Fruit fly (Drosophila melanogaster) whole organism, pupa: Measurements from ENCODE around the gene pyx.
A peak's percentile ranks its signal among the peaks of the same experiment; 100 is the strongest.

ENCODE experiments used
- CG10348 ChIP-seq: fragments of 200-800 bp; sonication (Bioruptor generic); IDR thresholded peaks from 2 replicates; pipeline ENCODE4 v1.3.6; 2022; ENCODE audit warnings: missing biosample characterization, missing genetic modification characterization
- CG12605 ChIP-seq: fragments of 200-800 bp; sonication (Bioruptor generic); IDR thresholded peaks from 2 replicates; pipeline ENCODE4 v1.3.6; 2022; ENCODE audit warnings: missing biosample characterization, missing genetic modification characterization
- CG13204 ChIP-seq: fragments of 200-800 bp; sonication (Bioruptor generic); optimal IDR thresholded peaks from 2 replicates; lab custom pipeline; 2018; ENCODE audit warnings: missing biosample characterization, mild to moderate bottlenecking, missing genetic modification characterization, moderate library complexity
- CG14655 ChIP-seq: fragments of 200-800 bp; sonication (Bioruptor generic); optimal IDR thresholded peaks from 3 replicates; lab custom pipeline; 2017; ENCODE audit warnings: mild to moderate bottlenecking, missing biosample characterization, missing genetic modification reagents, missing genetic modification characterization
- CG15710 ChIP-seq: fragments of 200-800 bp; sonication (Bioruptor generic); optimal IDR thresholded peaks from 2 replicates; lab custom pipeline; 2018; ENCODE audit warnings: missing biosample characterization, mild to moderate bottlenecking, missing genetic modification characterization, moderate library complexity
- CG17806 ChIP-seq: fragments of 200-800 bp; sonication (Bioruptor generic); optimal IDR thresholded peaks from 2 replicates; lab custom pipeline; 2018; ENCODE audit warnings: missing biosample characterization, mild to moderate bottlenecking, missing genetic modification characterization, moderate library complexity
- CG32121 ChIP-seq: fragments of 200-800 bp; sonication (Bioruptor generic); IDR thresholded peaks from 2 replicates; pipeline ENCODE4 v1.3.6; 2022; ENCODE audit warnings: missing biosample characterization, missing genetic modification characterization
- CG34367 ChIP-seq: fragments of 200-800 bp; sonication (Bioruptor generic); optimal IDR thresholded peaks from 2 replicates; lab custom pipeline; 2018; ENCODE audit warnings: missing biosample characterization, mild to moderate bottlenecking, missing genetic modification characterization
- CG4496 ChIP-seq: fragments of 200-800 bp; sonication (Bioruptor generic); IDR thresholded peaks from 3 replicates; pipeline ENCODE4 v1.3.6; 2022; ENCODE audit warnings: missing biosample characterization, missing genetic modification characterization
- CG8159 ChIP-seq: fragments of 200-800 bp; sonication (Bioruptor generic); optimal IDR thresholded peaks from 3 replicates; lab custom pipeline; 2018; ENCODE audit warnings: missing biosample characterization, mild to moderate bottlenecking, missing genetic modification characterization, moderate library complexity
- CG8301 ChIP-seq: fragments of 200-800 bp; sonication (Bioruptor generic); optimal IDR thresholded peaks from 2 replicates; lab custom pipeline; 2018; ENCODE audit warnings: missing biosample characterization, mild to moderate bottlenecking, missing genetic modification characterization
- CG9948 ChIP-seq: fragments of 200-800 bp; sonication (Bioruptor generic); optimal IDR thresholded peaks from 2 replicates; lab custom pipeline; 2018; ENCODE audit warnings: missing biosample characterization, mild to moderate bottlenecking, missing genetic modification characterization, moderate library complexity
- D1 ChIP-seq: fragments of 200-800 bp; sonication (Bioruptor generic); optimal IDR thresholded peaks from 2 replicates; lab custom pipeline; 2018; ENCODE audit warnings: missing biosample characterization, mild to moderate bottlenecking, missing genetic modification characterization, moderate library complexity
- EcR ChIP-seq: fragments of 200-800 bp; sonication (Bioruptor generic); optimal IDR thresholded peaks from 3 replicates; lab custom pipeline; 2019; ENCODE audit warnings: missing biosample characterization, missing genetic modification characterization, mild to moderate bottlenecking, moderate library complexity, missing genetic modification reagents
- Ets98B ChIP-seq: fragments of 200-800 bp; sonication (Bioruptor generic); IDR thresholded peaks from 2 replicates; pipeline ENCODE4 v1.3.6; 2022; ENCODE audit warnings: missing biosample characterization, missing genetic modification characterization
- Pif1A ChIP-seq: fragments of 200-800 bp; sonication (Bioruptor generic); optimal IDR thresholded peaks from 3 replicates; lab custom pipeline; 2016; ENCODE audit warnings: missing biosample characterization, missing genetic modification characterization
- Pif1B ChIP-seq: fragments of 200-800 bp; sonication (Bioruptor generic); optimal IDR thresholded peaks from 3 replicates; lab custom pipeline; 2016; ENCODE audit warnings: missing biosample characterization, missing genetic modification characterization
- Snoo ChIP-seq: fragments of 200-800 bp; sonication (Bioruptor generic); optimal IDR thresholded peaks from 3 replicates; lab custom pipeline; 2017; ENCODE audit warnings: missing biosample characterization, mild to moderate bottlenecking, missing genetic modification characterization, inconsistent platforms
- fd96Ca ChIP-seq: fragments of 200-800 bp; sonication (Bioruptor generic); IDR thresholded peaks from 3 replicates; pipeline ENCODE4 v1.3.6; 2022; ENCODE audit warnings: missing biosample characterization, missing genetic modification characterization
- gl ChIP-seq: fragments of 200-800 bp; sonication (Bioruptor generic); optimal IDR thresholded peaks from 2 replicates; lab custom pipeline; 2018; ENCODE audit warnings: missing biosample characterization, mild to moderate bottlenecking, missing genetic modification characterization
- rn ChIP-seq: fragments of 200-800 bp; sonication (Bioruptor generic); IDR thresholded peaks from 2 replicates; pipeline ENCODE4 v1.3.6; 2022; ENCODE audit warnings: missing biosample characterization, missing genetic modification characterization

The pyx gene

dm6 chr3L:257618-258475 is 35.0 kb upstream of the pyx start, which contains the start of the genes DIP2 and wac:
DIP2 (minus strand) TSS chr3L:257954.
wac (plus strand) TSS chr3L:258176.
- TF ChIP-seq D1 (tag; lab: Kevin White, UChicago) (no peak), CG13204 (GFP tag; lab: Kevin White, UChicago) (no peak), EcR (peak; percentile 55), CG32121 (no peak), gl (tag; lab: Kevin White, UChicago) (no peak), CG14655 (no peak), rn (peak; percentile 40; the same call in 1 of the 2 replicates), CG10348 (no peak), CG9948 (tag; lab: Kevin White, UChicago) (no peak), CG17806 (tag; lab: Kevin White, UChicago) (peak; percentile 22), Ets98B (GFP tag; lab: Robert Waterston, UW) (peak; percentile 46), Pif1B (GFP tag; lab: Kevin White, UChicago) (no peak), CG8159 (tag; lab: Kevin White, UChicago) (no peak), Snoo (tag; lab: Kevin White, UChicago) (peak; percentile 39), CG4496 (GFP tag; lab: Robert Waterston, UW) (no peak), CG8301 (tag; lab: Kevin White, UChicago) (no peak), fd96Ca (GFP tag; lab: Robert Waterston, UW) (peak; percentile 62; the same call in 2 of the 3 replicates), Pif1A (GFP tag; lab: Kevin White, UChicago) (no peak), CG15710 (tag; lab: Kevin White, UChicago) (peak; percentile 22), CG34367 (tag; lab: Kevin White, UChicago) (no peak), CG12605 (no peak)
- TF ChIP-seq, all 21 proteins: peak for 7

dm6 chr3L:248226-248758 is 25.4 kb upstream of the pyx start:
- TF ChIP-seq Pif1B (GFP tag; lab: Kevin White, UChicago): no peak
- TF ChIP-seq CG9948 (tag; lab: Kevin White, UChicago): no peak
- TF ChIP-seq CG34367 (tag; lab: Kevin White, UChicago): no peak
- TF ChIP-seq Ets98B (GFP tag; lab: Robert Waterston, UW): no peak
- TF ChIP-seq D1 (tag; lab: Kevin White, UChicago): no peak
- TF ChIP-seq CG8301 (tag; lab: Kevin White, UChicago): no peak
- no peak for TF ChIP-seq CG12605
- TF ChIP-seq CG14655: no peak
- TF ChIP-seq CG10348: no peak
- no peak for TF ChIP-seq CG8159 (tag; lab: Kevin White, UChicago)
- TF ChIP-seq CG13204 (GFP tag; lab: Kevin White, UChicago): no peak
- no peak for TF ChIP-seq Pif1A (GFP tag; lab: Kevin White, UChicago)
- TF ChIP-seq CG32121: no peak
- TF ChIP-seq rn: no peak
- no peak for TF ChIP-seq Snoo (tag; lab: Kevin White, UChicago)
- TF ChIP-seq fd96Ca (GFP tag; lab: Robert Waterston, UW): no peak

dm6 chr3L:247482-248225 is 24.8 kb upstream of the pyx start, which contains the start of gene mthl14:
mthl14 (plus strand) TSS chr3L:247491.
- no peak for TF ChIP-seq fd96Ca (GFP tag; lab: Robert Waterston, UW)
- no peak for TF ChIP-seq rn
- no peak for TF ChIP-seq CG4496 (GFP tag; lab: Robert Waterston, UW)
- TF ChIP-seq D1 (tag; lab: Kevin White, UChicago): no peak
- no peak for TF ChIP-seq CG15710 (tag; lab: Kevin White, UChicago)
- TF ChIP-seq Snoo (tag; lab: Kevin White, UChicago): no peak
- no peak for TF ChIP-seq gl (tag; lab: Kevin White, UChicago)
- TF ChIP-seq CG8301 (tag; lab: Kevin White, UChicago): no peak

- peak; percentile 35; the same call in 1 of the 2 replicates for TF ChIP-seq CG32121
- peak; percentile 5 for TF ChIP-seq CG17806 (tag; lab: Kevin White, UChicago)
- peak; percentile 44 for TF ChIP-seq Snoo (tag; lab: Kevin White, UChicago)
- TF ChIP-seq CG14655: no peak
- TF ChIP-seq CG9948 (tag; lab: Kevin White, UChicago): no peak
- TF ChIP-seq CG8159 (tag; lab: Kevin White, UChicago): no peak
- peak; percentile 47 for TF ChIP-seq CG34367 (tag; lab: Kevin White, UChicago)
- TF ChIP-seq, all 21 proteins: peak for 4
These were observed 23.9 kb upstream of the pyx start for dm6 chr3L:246644-247199.

dm6 chr3L:234337-234736 is 11.5 kb upstream of the pyx start:
- TF ChIP-seq EcR: no peak
- no peak for TF ChIP-seq CG8159 (tag; lab: Kevin White, UChicago)
- no peak for TF ChIP-seq CG13204 (GFP tag; lab: Kevin White, UChicago)
- no peak for TF ChIP-seq CG9948 (tag; lab: Kevin White, UChicago)
- TF ChIP-seq CG32121: no peak
- no peak for TF ChIP-seq CG17806 (tag; lab: Kevin White, UChicago)
- TF ChIP-seq CG14655: no peak
- no peak for TF ChIP-seq gl (tag; lab: Kevin White, UChicago)
- no peak for TF ChIP-seq CG34367 (tag; lab: Kevin White, UChicago)
- no peak for TF ChIP-seq CG8301 (tag; lab: Kevin White, UChicago)
- no peak for TF ChIP-seq CG15710 (tag; lab: Kevin White, UChicago)
- TF ChIP-seq Pif1B (GFP tag; lab: Kevin White, UChicago): no peak
- TF ChIP-seq Ets98B (GFP tag; lab: Robert Waterston, UW): no peak
- no peak for TF ChIP-seq CG12605
- TF ChIP-seq CG4496 (GFP tag; lab: Robert Waterston, UW): no peak
- no peak for TF ChIP-seq CG10348
- no peak for TF ChIP-seq rn
- no peak for TF ChIP-seq fd96Ca (GFP tag; lab: Robert Waterston, UW)
- TF ChIP-seq, all 21 proteins: peak for 0
